Fruit fly (Drosophila melanogaster): ENCODE results near the gene CG13895.

Gene CG13895

DNA sequence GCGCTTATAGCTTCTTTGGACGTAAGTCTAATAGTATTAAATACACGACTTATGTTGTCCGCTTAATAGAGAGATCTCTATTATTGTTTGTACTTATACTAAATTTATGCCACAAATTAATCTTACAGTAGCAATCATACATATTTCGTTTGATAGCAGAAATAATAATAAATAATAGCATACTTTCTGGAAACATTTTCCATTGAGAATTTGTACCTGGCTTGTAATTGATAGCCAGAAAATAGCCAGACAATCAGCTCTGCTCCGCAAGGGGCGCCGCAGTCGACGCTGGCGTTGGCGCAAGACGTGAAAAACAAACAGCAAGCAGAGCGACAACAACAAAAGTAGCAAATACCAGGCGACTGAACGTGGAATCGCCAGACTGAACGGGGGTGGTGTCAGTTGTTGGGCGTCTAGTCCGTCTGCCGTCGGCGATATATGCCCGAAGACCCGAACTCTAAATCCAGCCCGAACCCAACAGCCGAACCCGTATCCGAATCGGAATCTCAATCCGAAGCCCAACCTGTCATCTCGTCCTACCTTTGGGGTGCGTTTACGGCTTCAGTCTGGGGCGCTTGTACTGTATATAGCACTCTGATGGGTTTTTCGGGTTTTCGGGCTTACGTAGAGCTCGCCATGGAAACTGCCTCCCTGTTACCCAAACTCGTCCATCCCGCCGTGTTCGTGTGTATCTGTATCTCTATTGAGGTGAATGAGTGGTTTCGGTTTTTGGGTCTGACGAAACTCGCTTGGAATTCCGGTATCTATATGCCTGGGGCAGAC, 8.4 kb downstream of the CG13895 start:
- TF ChIP-seq cnc (optimal IDR thresholded peaks at IDR 0.05) (no peak), CG7045 (GFP tag; optimal IDR thresholded peaks at IDR 0.05) (no peak), pad (GFP tag; optimal IDR thresholded peaks at IDR 0.05) (no peak), bab1 (GFP tag; optimal IDR thresholded peaks at IDR 0.05) (no peak), CG5204 (GFP tag; optimal IDR thresholded peaks at IDR 0.05) (no peak), kay (GFP tag; ENCODE audit: borderline replicate concordance) (no peak), Hr96 (GFP tag; optimal IDR thresholded peaks at IDR 0.05) (no peak)

DNA sequence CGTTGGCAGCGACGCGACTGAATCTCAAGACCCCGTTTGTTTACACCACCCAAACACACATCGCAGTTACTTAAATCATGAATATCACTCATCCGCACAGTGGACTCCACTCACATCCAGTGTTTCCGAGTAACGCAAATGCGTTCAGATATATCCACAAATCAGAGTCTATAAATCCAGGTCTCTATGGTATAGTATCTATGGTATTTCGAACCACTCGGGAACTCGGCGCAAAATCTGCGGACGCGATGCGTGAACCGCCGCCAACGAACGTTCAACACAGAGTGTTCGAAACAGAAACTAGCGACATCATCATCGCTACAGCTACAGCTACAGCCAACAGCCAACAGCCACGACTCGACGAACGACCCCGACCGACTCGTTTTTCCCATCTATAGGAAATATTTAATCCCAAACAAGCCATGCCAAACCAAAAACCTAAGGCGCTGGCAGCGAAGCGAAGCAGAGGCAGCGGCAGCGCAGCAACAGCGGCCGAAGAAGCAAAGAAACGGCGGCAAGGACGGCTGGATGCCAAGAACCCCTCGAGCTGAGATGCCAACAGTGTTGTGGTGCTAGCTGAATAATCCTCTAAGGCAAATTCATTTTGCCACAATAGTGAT, 9.1 kb downstream of the CG13895 start, which contains the start of gene CG13894:
Gene CG13894 (minus strand): TSS at position 397 of the 620 bp plus-strand sequence.
- TF ChIP-seq kay (GFP tag; ENCODE audit: borderline replicate concordance) (peak; percentile 39), bab1 (GFP tag; optimal IDR thresholded peaks at IDR 0.05) (no peak), CG11617 (GFP tag; optimal IDR thresholded peaks at IDR 0.05) (no peak), tj (GFP tag; optimal IDR thresholded peaks at IDR 0.05) (no peak), CG1620 (GFP tag; optimal IDR thresholded peaks at IDR 0.05) (no peak), pad (GFP tag; optimal IDR thresholded peaks at IDR 0.05) (no peak), Hr96 (GFP tag; optimal IDR thresholded peaks at IDR 0.05) (no peak)

DNA sequence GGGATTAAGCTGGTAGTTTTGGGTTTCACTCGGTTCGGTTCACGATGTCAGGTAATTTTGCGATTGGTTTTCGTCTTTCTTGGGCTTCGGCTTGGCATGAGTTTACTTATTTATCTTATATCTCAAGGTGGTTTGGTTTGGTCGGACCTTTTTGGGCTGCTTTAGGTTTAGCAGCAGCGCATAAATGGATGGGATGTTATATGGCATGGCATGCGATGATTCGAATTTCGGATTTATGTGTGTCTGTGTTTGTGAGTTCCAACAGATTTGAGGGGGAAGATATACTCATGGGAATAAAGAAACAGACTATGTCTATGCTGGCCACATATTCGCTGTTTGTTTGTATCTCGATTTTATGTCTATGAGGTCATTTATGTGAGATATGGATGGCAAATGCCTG, 10.3 kb downstream of the CG13895 start:
- TF ChIP-seq CG11617 (GFP tag; optimal IDR thresholded peaks at IDR 0.05), result no peak
- no peak for TF ChIP-seq toe (GFP tag; optimal IDR thresholded peaks at IDR 0.05)
- TF ChIP-seq Hr96 (GFP tag; optimal IDR thresholded peaks at IDR 0.05), result no peak
- TF ChIP-seq CG14711 (tag; optimal IDR thresholded peaks at IDR 0.05), result no peak
- TF ChIP-seq bab1 (GFP tag; optimal IDR thresholded peaks at IDR 0.05), result no peak
- no peak for TF ChIP-seq pad (GFP tag; optimal IDR thresholded peaks at IDR 0.05)
- no peak for TF ChIP-seq kay (GFP tag; ENCODE audit: borderline replicate concordance)
- no peak for TF ChIP-seq CG5204 (GFP tag; optimal IDR thresholded peaks at IDR 0.05)
- TF ChIP-seq cic (GFP tag; optimal IDR thresholded peaks at IDR 0.05), result no peak
- TF ChIP-seq Mnt (GFP tag; optimal IDR thresholded peaks at IDR 0.05), result no peak
- TF ChIP-seq CG12768 (GFP tag; optimal IDR thresholded peaks at IDR 0.05), result no peak

- TF ChIP-seq cic (GFP tag; optimal IDR thresholded peaks at IDR 0.05), result no peak
- TF ChIP-seq CG12768 (GFP tag; optimal IDR thresholded peaks at IDR 0.05), result no peak
- no peak for TF ChIP-seq Clk (GFP tag; optimal IDR thresholded peaks at IDR 0.05)
- TF ChIP-seq bab1 (GFP tag; optimal IDR thresholded peaks at IDR 0.05), result no peak
- no peak for TF ChIP-seq CG14711 (tag; optimal IDR thresholded peaks at IDR 0.05)
- no peak for TF ChIP-seq kay (GFP tag; ENCODE audit: borderline replicate concordance)
Observed at dm6 chr3L:697055-697427, 11.0 kb downstream of the CG13895 start.

DNA sequence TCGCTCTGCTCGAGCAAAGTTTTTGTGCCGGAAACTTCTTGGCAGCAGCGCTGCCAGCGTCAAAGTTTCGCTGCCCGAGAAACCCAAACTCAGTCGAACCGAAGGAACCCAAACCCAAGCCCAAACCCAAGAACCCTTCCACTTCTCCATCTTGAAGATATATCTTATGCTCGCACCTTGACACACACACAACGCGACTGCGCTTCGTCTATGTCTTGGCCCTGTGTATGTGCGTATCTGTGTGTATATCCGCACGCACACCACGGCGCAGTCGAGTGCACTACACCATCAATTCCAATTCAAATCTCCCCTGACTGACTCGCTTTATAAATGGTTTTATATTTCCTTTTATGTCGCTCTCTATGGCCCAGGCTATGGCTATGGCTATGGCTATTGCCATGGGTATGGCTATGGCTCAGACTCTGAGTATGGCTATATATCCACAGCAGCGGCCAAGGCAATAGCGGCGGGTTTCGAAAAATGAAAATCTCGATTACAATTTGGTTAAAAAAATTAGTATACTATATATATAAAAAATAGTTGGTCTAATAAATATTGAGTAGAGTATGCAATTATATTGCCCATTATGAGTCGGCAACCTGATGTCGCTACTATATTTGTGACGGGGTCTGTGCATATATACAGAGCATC, 11.5 kb downstream of the CG13895 start:
- TF ChIP-seq pad (GFP tag; optimal IDR thresholded peaks at IDR 0.05) (peak; percentile 11), kay (GFP tag; ENCODE audit: borderline replicate concordance) (peak; percentile 32), CG12768 (GFP tag; optimal IDR thresholded peaks at IDR 0.05) (peak; percentile 51), CG14711 (tag; optimal IDR thresholded peaks at IDR 0.05) (peak; percentile 54), toe (GFP tag; optimal IDR thresholded peaks at IDR 0.05) (no peak), CG5204 (GFP tag; optimal IDR thresholded peaks at IDR 0.05) (peak; percentile 31), CG7045 (GFP tag; optimal IDR thresholded peaks at IDR 0.05) (peak; percentile 63), CG33017 (tag; optimal IDR thresholded peaks at IDR 0.05) (peak; percentile 58), Crg-1 (GFP tag; optimal IDR thresholded peaks at IDR 0.05) (no peak), CG7101 (tag; optimal IDR thresholded peaks at IDR 0.05) (peak; percentile 58)

DNA sequence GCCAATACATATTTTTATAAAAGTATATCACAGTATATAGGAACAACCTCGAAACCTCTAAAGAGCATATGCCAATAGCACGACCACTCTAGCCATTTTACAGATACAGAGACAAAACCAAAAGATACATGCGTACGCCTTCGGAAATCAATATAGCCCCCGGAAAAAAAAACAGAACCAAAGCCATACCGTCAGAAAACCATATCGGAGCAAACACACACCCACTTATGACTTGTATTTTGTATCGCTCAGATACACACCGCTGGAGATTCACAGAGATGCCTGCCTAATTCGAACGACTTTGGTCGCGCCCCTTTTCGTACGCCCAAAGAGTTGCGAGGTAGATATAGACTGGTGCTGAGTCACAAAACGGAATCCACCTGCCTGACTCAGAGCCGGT, 12.5 kb downstream of the CG13895 start:
- TF ChIP-seq Hr96 (GFP tag; optimal IDR thresholded peaks at IDR 0.05), result no peak
- no peak for TF ChIP-seq CG5204 (GFP tag; optimal IDR thresholded peaks at IDR 0.05)
- TF ChIP-seq toe (GFP tag; optimal IDR thresholded peaks at IDR 0.05), result no peak
- no peak for TF ChIP-seq CG33017 (tag; optimal IDR thresholded peaks at IDR 0.05)
- TF ChIP-seq ovo (GFP tag; optimal IDR thresholded peaks at IDR 0.05), result no peak
- no peak for TF ChIP-seq pad (GFP tag; optimal IDR thresholded peaks at IDR 0.05)
- no peak for TF ChIP-seq kay (GFP tag; ENCODE audit: borderline replicate concordance)
- no peak for TF ChIP-seq tj (GFP tag; optimal IDR thresholded peaks at IDR 0.05)
- TF ChIP-seq CG14711 (tag; optimal IDR thresholded peaks at IDR 0.05), result no peak
- TF ChIP-seq CG7045 (GFP tag; optimal IDR thresholded peaks at IDR 0.05), result no peak
- no peak for TF ChIP-seq CG1620 (GFP tag; optimal IDR thresholded peaks at IDR 0.05)
- no peak for TF ChIP-seq Clk (GFP tag; optimal IDR thresholded peaks at IDR 0.05)
- TF ChIP-seq Mnt (GFP tag; optimal IDR thresholded peaks at IDR 0.05), result no peak

DNA sequence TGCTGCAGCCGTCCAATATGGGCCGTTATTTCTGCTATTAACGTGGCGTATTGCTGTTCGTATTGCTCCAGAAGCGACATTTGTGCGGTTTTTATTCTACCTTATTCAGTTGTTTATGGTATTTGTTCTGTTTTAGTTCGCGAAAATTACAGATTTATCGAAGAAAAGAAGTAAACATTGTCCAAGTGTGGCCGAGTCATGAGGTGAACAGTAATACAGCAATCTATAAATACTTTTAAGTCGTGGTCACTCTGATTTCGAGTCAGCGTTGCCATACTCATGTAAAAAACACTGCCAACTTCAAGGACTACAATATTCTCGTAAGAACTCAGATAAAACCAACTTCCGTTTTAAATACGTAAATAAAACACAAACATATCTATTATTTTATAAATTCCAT, 15.3 kb downstream of the CG13895 start, which contains the start of gene Vti1a:
Gene Vti1a (minus strand): TSS at position 221 of the 400 bp plus-strand sequence.
- no peak for TF ChIP-seq pad (GFP tag; optimal IDR thresholded peaks at IDR 0.05)
- TF ChIP-seq bab1 (GFP tag; optimal IDR thresholded peaks at IDR 0.05), result peak; percentile 36
